Worm (Caenorhabditis elegans): ENCODE results near the gene F53H1.4.

- TF ChIP-seq npax-4 (tag; optimal IDR thresholded peaks at IDR 0.05) (no peak), hlh-8 (tag; optimal IDR thresholded peaks at IDR 0.05) (no peak)
Measured at ce11 chrIV:1309600-1310207, at the start of gene F53H1.4, which contains the start of gene ddx-46.

Measured in whole organism, late embryonic.